Worm (Caenorhabditis elegans) whole organism, late embryonic: Measurements from ENCODE around the gene C54C6.5.
A peak's percentile ranks its signal among the peaks of the same experiment; 100 is the strongest.

ENCODE experiments used
- C08G9.2 ChIP-seq: sonication (generic microtip); optimal IDR thresholded peaks from 2 replicates; lab custom pipeline; 2016; ENCODE audit warnings: mild to moderate bottlenecking, missing genetic modification characterization, moderate library complexity, missing compliant biosample characterization
- F13H6.1 ChIP-seq: sonication (generic microtip); optimal IDR thresholded peaks from 2 replicates; lab custom pipeline; 2016; ENCODE audit warnings: missing genetic modification characterization, missing compliant biosample characterization
- K02D7.2 ChIP-seq: sonication (generic microtip); optimal IDR thresholded peaks from 2 replicates; lab custom pipeline; 2017; ENCODE audit warnings: mild to moderate bottlenecking, missing genetic modification characterization, missing compliant biosample characterization
- T23F11.4 ChIP-seq: fragments of 200-800 bp; sonication (Bioruptor generic); optimal IDR thresholded peaks from 2 replicates; lab custom pipeline; 2018; ENCODE audit warnings: mild to moderate bottlenecking, missing genetic modification characterization, missing compliant biosample characterization
- ama-1 ChIP-seq: fragments of 150-350 bp; optimal IDR thresholded peaks from 2 replicates; lab custom pipeline; 2014
- ceh-18 ChIP-seq: sonication (generic microtip); optimal IDR thresholded peaks from 2 replicates; lab custom pipeline; 2016; ENCODE audit warnings: missing genetic modification characterization, missing compliant biosample characterization
- ceh-19 ChIP-seq: fragments of 200-800 bp; sonication (Bioruptor generic); optimal IDR thresholded peaks from 2 replicates; lab custom pipeline; 2018; ENCODE audit warnings: mild to moderate bottlenecking, missing genetic modification characterization, missing compliant biosample characterization
- ceh-2 ChIP-seq: sonication (generic microtip); optimal IDR thresholded peaks from 2 replicates; lab custom pipeline; 2016; ENCODE audit warnings: missing genotype, missing genetic modification characterization, missing compliant biosample characterization
- ceh-22 ChIP-seq: sonication (generic microtip); optimal IDR thresholded peaks from 2 replicates; lab custom pipeline; 2017; ENCODE audit warnings: missing biosample characterization, missing genetic modification characterization
- ceh-30 ChIP-seq: fragments of 150-350 bp; optimal IDR thresholded peaks from 2 replicates; lab custom pipeline; 2014; ENCODE audit warnings: missing biosample characterization, missing genetic modification characterization
- ceh-31 ChIP-seq: sonication (generic microtip); optimal IDR thresholded peaks from 2 replicates; lab custom pipeline; 2016; ENCODE audit warnings: missing genetic modification characterization, missing compliant biosample characterization
- ceh-34 ChIP-seq: sonication (generic microtip); optimal IDR thresholded peaks from 2 replicates; lab custom pipeline; 2016; ENCODE audit warnings: mild to moderate bottlenecking, missing genetic modification characterization, missing compliant biosample characterization
- ceh-45 ChIP-seq: fragments of 200-800 bp; sonication (Bioruptor generic); IDR thresholded peaks from 2 replicates; pipeline ENCODE4 v1.3.6; 2022; ENCODE audit warnings: missing genetic modification reagents, missing genetic modification characterization, missing compliant biosample characterization
- ceh-48 ChIP-seq: sonication (generic microtip); optimal IDR thresholded peaks from 2 replicates; lab custom pipeline; 2016; ENCODE audit warnings: missing genetic modification characterization, inconsistent platforms, missing compliant biosample characterization
- ceh-6 ChIP-seq: fragments of 200-800 bp; sonication (Bioruptor generic); optimal IDR thresholded peaks from 2 replicates; lab custom pipeline; 2018; ENCODE audit warnings: mild to moderate bottlenecking, missing genetic modification characterization, missing compliant biosample characterization
- ceh-9 ChIP-seq: sonication (generic microtip); optimal IDR thresholded peaks from 2 replicates; lab custom pipeline; 2016; ENCODE audit warnings: mild to moderate bottlenecking, missing genetic modification characterization, inconsistent platforms, missing compliant biosample characterization
- che-1 ChIP-seq: sonication (generic microtip); optimal IDR thresholded peaks from 2 replicates; lab custom pipeline; 2016; ENCODE audit warnings: mild to moderate bottlenecking, missing genetic modification characterization, missing compliant biosample characterization
- ets-4 ChIP-seq: sonication (generic microtip); optimal IDR thresholded peaks from 2 replicates; lab custom pipeline; 2016; ENCODE audit warnings: missing genetic modification characterization, missing compliant biosample characterization
- eyg-1 ChIP-seq: sonication (generic microtip); optimal IDR thresholded peaks from 2 replicates; lab custom pipeline; 2016; ENCODE audit warnings: missing genotype, missing genetic modification characterization, missing compliant biosample characterization
- fax-1 ChIP-seq: sonication (generic microtip); optimal IDR thresholded peaks from 2 replicates; lab custom pipeline; 2016; ENCODE audit warnings: missing genotype, missing genetic modification characterization, missing compliant biosample characterization
- fkh-10 ChIP-seq: fragments of 150-350 bp; optimal IDR thresholded peaks from 2 replicates; lab custom pipeline; 2014; ENCODE audit warnings: missing biosample characterization, missing genetic modification reagents, missing genetic modification characterization
- fkh-6 ChIP-seq: sonication (generic microtip); optimal IDR thresholded peaks from 2 replicates; lab custom pipeline; 2016; ENCODE audit warnings: missing genetic modification characterization, missing compliant biosample characterization
- gmeb-2 ChIP-seq: sonication (generic microtip); optimal IDR thresholded peaks from 2 replicates; lab custom pipeline; 2016; ENCODE audit warnings: missing genetic modification characterization, inconsistent platforms, missing compliant biosample characterization
- hlh-13 ChIP-seq: fragments of 200-800 bp; sonication (Bioruptor generic); optimal IDR thresholded peaks from 2 replicates; lab custom pipeline; 2018; ENCODE audit warnings: mild to moderate bottlenecking, missing genetic modification characterization, missing compliant biosample characterization
- hlh-30 ChIP-seq: sonication (generic microtip); optimal IDR thresholded peaks from 2 replicates; lab custom pipeline; 2017; ENCODE audit warnings: antibody characterized with exemption, missing genetic modification characterization, missing compliant biosample characterization; ENCODE audit not compliant: insufficient read depth
- hlh-6 ChIP-seq: sonication (generic microtip); optimal IDR thresholded peaks from 2 replicates; lab custom pipeline; 2016; ENCODE audit warnings: missing genotype, missing genetic modification characterization, missing compliant biosample characterization
- hlh-8 ChIP-seq: sonication (generic microtip); optimal IDR thresholded peaks from 2 replicates; lab custom pipeline; 2016; ENCODE audit warnings: missing genotype, missing genetic modification characterization, missing compliant biosample characterization
- mec-3 ChIP-seq: sonication (generic microtip); optimal IDR thresholded peaks from 2 replicates; lab custom pipeline; 2016; ENCODE audit warnings: borderline replicate concordance, missing genetic modification characterization, missing compliant biosample characterization
- nhr-11 ChIP-seq: fragments of 150-350 bp; optimal IDR thresholded peaks from 2 replicates; lab custom pipeline; 2014; ENCODE audit warnings: missing biosample characterization, missing genetic modification characterization
- nhr-232 ChIP-seq: sonication (generic microtip); optimal IDR thresholded peaks from 2 replicates; lab custom pipeline; 2016; ENCODE audit warnings: missing genetic modification characterization, missing compliant biosample characterization
- npax-4 ChIP-seq: sonication (generic microtip); optimal IDR thresholded peaks from 2 replicates; lab custom pipeline; 2016; ENCODE audit warnings: missing genetic modification characterization, missing compliant biosample characterization
- odd-2 ChIP-seq: sonication (generic microtip); optimal IDR thresholded peaks from 2 replicates; lab custom pipeline; 2017; ENCODE audit warnings: antibody characterized with exemption, mild to moderate bottlenecking, missing genetic modification characterization, missing compliant biosample characterization
- pag-3 ChIP-seq: sonication (generic microtip); optimal IDR thresholded peaks from 2 replicates; lab custom pipeline; 2016; ENCODE audit warnings: missing compliant biosample characterization, missing genetic modification characterization, borderline replicate concordance
- pax-1 ChIP-seq: fragments of 150-350 bp; optimal IDR thresholded peaks from 2 replicates; lab custom pipeline; 2014; ENCODE audit warnings: missing biosample characterization, missing genetic modification characterization
- pha-2 ChIP-seq: sonication (generic microtip); optimal IDR thresholded peaks from 2 replicates; lab custom pipeline; 2017; ENCODE audit warnings: mild to moderate bottlenecking, missing genetic modification characterization, missing compliant biosample characterization
- pqm-1 ChIP-seq: sonication (generic microtip); optimal IDR thresholded peaks from 2 replicates; lab custom pipeline; 2016; ENCODE audit warnings: missing genetic modification characterization, missing compliant biosample characterization
- pros-1 ChIP-seq: fragments of 150-350 bp; optimal IDR thresholded peaks from 2 replicates; lab custom pipeline; 2014; ENCODE audit warnings: missing biosample characterization, missing genetic modification reagents, missing genetic modification characterization
- ref-2 ChIP-seq: sonication (generic microtip); optimal IDR thresholded peaks from 2 replicates; lab custom pipeline; 2016; ENCODE audit warnings: missing genetic modification characterization, missing compliant biosample characterization
- sdc-2 ChIP-seq: sonication (generic microtip); optimal IDR thresholded peaks from 2 replicates; lab custom pipeline; 2016; ENCODE audit warnings: missing genotype, missing genetic modification characterization, missing compliant biosample characterization
- sox-2 ChIP-seq: fragments of 200-800 bp; sonication (Bioruptor generic); IDR thresholded peaks from 2 replicates; pipeline ENCODE4 v1.3.6; 2022; ENCODE audit warnings: missing genetic modification reagents, missing genetic modification characterization, missing compliant biosample characterization
- tbx-2 ChIP-seq: sonication (generic microtip); optimal IDR thresholded peaks from 2 replicates; lab custom pipeline; 2016; ENCODE audit warnings: missing genetic modification characterization, missing compliant biosample characterization
- ttx-3 ChIP-seq: sonication (generic microtip); optimal IDR thresholded peaks from 2 replicates; lab custom pipeline; 2016; ENCODE audit warnings: missing genetic modification reagents, missing genetic modification characterization, missing compliant biosample characterization
- unc-42 ChIP-seq: sonication (generic microtip); optimal IDR thresholded peaks from 2 replicates; lab custom pipeline; 2016; ENCODE audit warnings: missing genotype, missing genetic modification characterization, missing compliant biosample characterization
- unc-55 ChIP-seq: sonication (generic microtip); optimal IDR thresholded peaks from 2 replicates; lab custom pipeline; 2017; ENCODE audit warnings: missing biosample characterization, missing genetic modification reagents, missing genetic modification characterization
- zip-5 ChIP-seq: sonication (generic microtip); optimal IDR thresholded peaks from 2 replicates; lab custom pipeline; 2016; ENCODE audit warnings: missing genetic modification characterization, missing compliant biosample characterization
- ztf-16 ChIP-seq: sonication (generic microtip); optimal IDR thresholded peaks from 2 replicates; lab custom pipeline; 2017; ENCODE audit warnings: missing genetic modification characterization, missing compliant biosample characterization

The C54C6.5 gene

DNA sequence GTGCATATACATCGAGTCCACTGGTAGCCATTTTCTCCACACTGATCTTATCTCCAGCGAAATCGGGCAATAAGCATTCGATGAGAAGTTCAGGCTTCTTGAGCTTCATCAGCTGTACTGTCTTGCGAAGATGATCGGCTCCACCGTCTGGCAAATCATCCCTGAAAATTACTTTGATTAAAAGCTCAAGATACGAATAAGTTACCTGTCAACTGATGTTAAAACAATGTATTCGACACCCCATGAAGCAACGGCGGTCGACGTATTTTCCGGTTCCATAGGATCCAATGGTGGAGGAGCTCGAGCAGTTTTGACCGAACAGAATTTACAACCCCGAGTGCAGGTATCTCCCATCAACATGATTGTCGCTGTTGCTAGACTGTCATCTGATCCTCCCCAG lies 45.4 kb downstream of the C54C6.5 start:
- TF ChIP-seq hlh-13 (GFP tag; lab: Kevin White, UChicago) (no peak), che-1 (tag; lab: Kevin White, UChicago) (no peak), hlh-8 (tag; lab: Kevin White, UChicago) (no peak), T23F11.4 (GFP tag; lab: Kevin White, UChicago) (no peak), gmeb-2 (tag; lab: Kevin White, UChicago) (no peak), ceh-2 (tag; lab: Kevin White, UChicago) (no peak), tbx-2 (tag; lab: Kevin White, UChicago) (no peak), pha-2 (no peak), ttx-3 (no peak)

DNA sequence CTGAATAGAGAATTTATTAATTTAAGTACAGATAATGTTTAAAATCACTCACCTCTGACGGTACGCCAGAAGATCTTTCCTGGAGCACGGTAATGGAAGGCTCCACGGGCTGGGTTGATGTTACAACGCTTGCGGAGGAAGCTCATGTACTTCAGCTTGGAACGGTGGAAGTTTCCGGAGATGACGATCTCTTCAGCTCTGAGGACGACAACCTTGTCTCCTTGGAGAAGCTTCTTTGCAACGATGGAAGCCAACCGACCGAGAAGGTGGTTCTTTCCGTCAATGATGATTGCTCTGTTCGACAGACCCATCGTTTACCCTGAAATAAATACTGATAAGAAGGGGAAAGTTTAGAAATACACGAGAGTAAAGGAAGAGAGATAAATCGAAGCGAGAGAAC lies 46.4 kb downstream of the C54C6.5 start, which contains the start of gene rpl-16:
Gene rpl-16, minus strand, starts transcription at position 319 of the 400 bp plus-strand sequence.
- TF ChIP-seq unc-42 (tag; lab: Kevin White, UChicago) (no peak), T23F11.4 (GFP tag; lab: Kevin White, UChicago) (no peak), eyg-1 (tag; lab: Kevin White, UChicago) (no peak), ceh-31 (tag; lab: Kevin White, UChicago) (no peak), zip-5 (tag; lab: Kevin White, UChicago) (no peak), odd-2 (tag; lab: Kevin White, UChicago) (no peak), nhr-232 (tag; lab: Kevin White, UChicago) (no peak)

DNA sequence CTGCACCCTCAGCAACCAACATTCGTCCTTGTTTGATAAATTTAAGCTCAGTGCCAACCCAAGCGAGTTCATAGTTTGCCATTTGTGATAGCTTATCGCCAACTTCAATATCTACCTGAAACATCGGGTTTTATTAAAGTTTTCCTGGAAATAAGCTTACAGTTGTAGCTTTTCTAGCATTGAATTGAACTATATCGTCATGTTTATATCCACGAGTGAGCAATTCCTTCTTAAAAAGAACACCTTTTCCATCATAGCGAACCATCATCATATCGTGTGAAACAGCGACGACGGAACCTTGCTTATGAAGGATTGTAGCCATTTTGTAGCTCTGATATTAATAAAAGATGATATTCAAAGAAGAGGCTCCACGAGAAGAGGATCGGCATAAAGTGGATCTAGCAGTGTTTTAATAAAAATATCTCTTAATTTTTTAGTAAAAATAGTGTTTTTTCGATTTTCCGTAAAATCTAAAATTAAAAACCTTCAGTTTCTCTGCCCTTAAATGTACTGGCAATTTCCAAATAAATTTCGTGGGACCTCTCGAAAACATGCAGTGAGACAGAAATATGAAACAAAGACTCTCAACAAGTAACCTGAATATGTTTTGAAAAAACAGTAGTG lies 47.3 kb downstream of the C54C6.5 start, which contains the start of gene M01F1.8:
Gene M01F1.8, minus strand, starts transcription at position 335 of the 624 bp plus-strand sequence.
- no peak for TF ChIP-seq npax-4 (tag; lab: Kevin White, UChicago)
- no peak for TF ChIP-seq ceh-18 (tag; lab: Kevin White, UChicago)
- TF ChIP-seq ref-2 (tag; lab: Kevin White, UChicago): no peak
- no peak for TF ChIP-seq ceh-19 (GFP tag; lab: Kevin White, UChicago)
- no peak for TF ChIP-seq che-1 (tag; lab: Kevin White, UChicago)
- no peak for TF ChIP-seq ceh-22
- TF ChIP-seq ttx-3: no peak
- no peak for TF ChIP-seq mec-3
- no peak for TF ChIP-seq ztf-16 (tag; lab: Kevin White, UChicago)
- no peak for TF ChIP-seq nhr-11 (tag; lab: Kevin White, UChicago)
- no peak for TF ChIP-seq ceh-9 (tag; lab: Kevin White, UChicago)
- no peak for TF ChIP-seq unc-42 (tag; lab: Kevin White, UChicago)
- TF ChIP-seq odd-2 (tag; lab: Kevin White, UChicago): no peak
- no peak for TF ChIP-seq pha-2
- TF ChIP-seq F13H6.1 (tag; lab: Kevin White, UChicago): no peak
- TF ChIP-seq fkh-6 (tag; lab: Kevin White, UChicago): no peak
- TF ChIP-seq ceh-31 (tag; lab: Kevin White, UChicago): no peak

DNA sequence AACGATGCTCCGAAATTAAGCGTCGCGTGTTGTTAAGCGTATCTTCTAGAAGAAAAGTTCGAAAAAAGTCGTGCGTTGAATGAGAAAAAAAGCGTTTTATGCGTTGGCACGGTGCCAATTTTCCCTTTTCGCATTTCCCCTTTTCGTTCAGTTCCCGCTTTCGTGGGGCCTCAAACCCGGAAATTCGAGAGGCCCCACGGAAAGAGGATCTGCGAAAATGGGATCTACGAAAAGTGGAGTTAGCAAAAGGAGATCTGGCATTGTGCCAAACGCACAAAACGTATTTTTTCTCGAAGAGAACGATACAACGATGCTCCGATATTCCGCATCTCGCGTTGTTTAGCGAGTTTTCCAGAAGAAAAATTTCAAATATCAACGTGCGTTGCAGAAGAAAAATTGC lies 49.8 kb downstream of the C54C6.5 start:
- peak; percentile 97 for TF ChIP-seq fkh-6 (tag; lab: Kevin White, UChicago)
- no peak for TF ChIP-seq pros-1
- peak; percentile 100 for TF ChIP-seq C08G9.2 (tag; lab: Kevin White, UChicago)
- TF ChIP-seq ceh-2 (tag; lab: Kevin White, UChicago): peak; percentile 100
- peak; percentile 97 for TF ChIP-seq ceh-45 (GFP tag; lab: Robert Waterston, UW)
- peak; percentile 99 for TF ChIP-seq fax-1 (tag; lab: Kevin White, UChicago)
- TF ChIP-seq unc-55: no peak
- TF ChIP-seq ceh-6: peak; percentile 94
- TF ChIP-seq ceh-22: no peak
- no peak for TF ChIP-seq ama-1
- peak; percentile 100 for TF ChIP-seq ets-4
- TF ChIP-seq pax-1 (tag; lab: Kevin White, UChicago): no peak
- no peak for TF ChIP-seq hlh-30 (tag; lab: Kevin White, UChicago)
- TF ChIP-seq T23F11.4 (GFP tag; lab: Kevin White, UChicago): peak; percentile 92
- no peak for TF ChIP-seq ceh-30 (tag; lab: Kevin White, UChicago)
- peak; percentile 100 for TF ChIP-seq pag-3 (tag; lab: Kevin White, UChicago)
- peak; percentile 93 for TF ChIP-seq sdc-2 (tag; lab: Kevin White, UChicago)
- TF ChIP-seq pqm-1: peak; percentile 100
- TF ChIP-seq ceh-48 (tag; lab: Kevin White, UChicago): peak; percentile 80
- no peak for TF ChIP-seq fkh-10 (GFP tag; lab: Kevin White, UChicago)
- TF ChIP-seq hlh-6 (tag; lab: Kevin White, UChicago): peak; percentile 99
- TF ChIP-seq K02D7.2 (tag; lab: Kevin White, UChicago): peak; percentile 97
- peak; percentile 100 for TF ChIP-seq ref-2 (tag; lab: Kevin White, UChicago)
- TF ChIP-seq sox-2 (GFP tag; lab: Robert Waterston, UW): peak; percentile 69
- TF ChIP-seq ceh-34 (tag; lab: Kevin White, UChicago): peak; percentile 100
